Fruit fly (Drosophila melanogaster) whole organism: ENCODE data around the gene mAcon2.

Experiments
- CG8478 ChIP-seq: fragments of >200 bp; optimal IDR thresholded peaks from 2 replicates; lab custom pipeline; 2018; ENCODE audit warnings: inconsistent platforms
- Dll ChIP-seq: fragments of >200 bp; optimal IDR thresholded peaks from 2 replicates; lab custom pipeline; 2017
- EcR ChIP-seq, 2 experiments: fragments of >200 bp; optimal IDR thresholded peaks; 2 replicates each; lab custom pipeline; 2017; ENCODE audit warnings: missing biosample characterization in 2 of 2, missing genetic modification characterization in 2 of 2, missing genetic modification reagents in 2 of 2
- pan ChIP-seq: fragments of >200 bp; optimal IDR thresholded peaks from 2 replicates; lab custom pipeline; 2017
- psq ChIP-seq: fragments of >200 bp; optimal IDR thresholded peaks from 2 replicates; lab custom pipeline; 2017
- usp ChIP-seq: fragments of >200 bp; optimal IDR thresholded peaks from 2 replicates; lab custom pipeline; 2017; ENCODE audit warnings: missing biosample characterization, missing genetic modification characterization, mixed read lengths

Gene mAcon2

DNA sequence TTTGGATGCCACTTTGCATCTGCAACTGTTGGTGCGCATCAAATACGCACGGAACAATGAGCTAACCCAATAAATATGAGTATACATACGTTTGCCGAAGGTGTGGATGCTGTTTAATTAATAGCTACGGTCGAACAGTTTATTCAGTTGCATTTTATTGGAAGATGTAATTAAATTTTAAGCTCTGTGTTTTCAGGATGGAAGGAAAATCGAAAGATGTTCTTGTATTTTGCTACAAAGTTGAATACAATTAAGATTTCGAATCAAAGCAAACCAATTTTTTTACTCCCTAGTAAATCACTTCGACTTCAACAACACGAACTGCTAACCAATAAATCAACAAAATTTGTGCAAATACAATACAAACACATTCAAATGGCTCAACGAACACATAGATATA, at the start of gene mAcon2:
TSS of gene mAcon2 (plus strand) at position 301 of the 400 bp plus-strand sequence.
- no peak for TF ChIP-seq Dll (lab: Kevin White, UChicago)
- TF ChIP-seq EcR (GFP tag; optimal IDR thresholded peaks at IDR 0.05; lab: Kevin White, UChicago): no peak
- TF ChIP-seq pan: no peak
- no peak for TF ChIP-seq psq (lab: Kevin White, UChicago)
- no peak for TF ChIP-seq CG8478
- TF ChIP-seq usp (GFP tag; lab: Kevin White, UChicago): no peak

DNA sequence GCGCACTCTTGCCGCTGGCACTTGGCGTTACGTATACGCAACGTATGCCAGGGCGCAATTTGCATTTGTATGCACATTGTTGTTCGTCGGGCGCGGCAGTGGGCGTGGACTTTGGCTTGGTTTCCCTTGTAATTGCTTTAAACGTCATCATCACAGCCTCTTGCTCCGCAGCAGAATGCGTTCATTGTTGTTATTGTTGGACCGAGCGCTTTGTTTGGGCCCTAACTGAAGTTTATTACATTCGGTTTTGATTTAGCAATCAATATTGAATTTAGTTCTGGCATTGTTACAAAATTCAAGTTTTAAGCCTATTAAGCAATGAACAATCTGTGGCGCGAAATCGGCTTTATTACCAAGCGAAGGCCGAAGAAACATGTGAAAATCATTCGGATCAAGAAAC, 48.9 kb upstream of the mAcon2 start, which contains the start of gene CG43449:
TSS of gene CG43449 (plus strand) at position 301 of the 400 bp plus-strand sequence.
- TF ChIP-seq Dll (lab: Kevin White, UChicago): no peak

DNA sequence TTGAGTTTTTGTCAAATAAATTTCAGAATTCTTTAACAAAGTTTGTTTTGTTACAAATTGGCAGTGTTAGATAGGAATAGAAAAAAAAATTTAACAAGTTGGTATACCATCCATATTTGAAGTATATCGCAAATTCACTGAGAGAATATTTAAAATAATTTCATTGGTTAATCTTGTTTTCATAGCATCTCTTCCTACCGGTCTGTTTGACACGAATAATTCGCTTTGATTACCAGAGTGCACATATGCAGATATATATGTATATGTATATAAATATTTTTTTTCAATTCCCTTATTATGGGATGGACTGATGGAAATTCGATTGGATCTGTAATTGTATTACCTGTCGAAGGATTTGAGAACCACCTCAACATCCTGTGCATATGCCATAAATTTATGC, 21.4 kb upstream of the mAcon2 start, which contains the start of gene SdhCL:
TSS of gene SdhCL (minus strand) at position 101 of the 400 bp plus-strand sequence.
- TF ChIP-seq usp (GFP tag; lab: Kevin White, UChicago) (no peak), CG8478 (no peak), EcR (GFP tag; optimal IDR thresholded peaks at IDR 0.05; lab: Kevin White, UChicago) (no peak), psq (lab: Kevin White, UChicago) (no peak), Dll (lab: Kevin White, UChicago) (no peak), pan (no peak)

DNA sequence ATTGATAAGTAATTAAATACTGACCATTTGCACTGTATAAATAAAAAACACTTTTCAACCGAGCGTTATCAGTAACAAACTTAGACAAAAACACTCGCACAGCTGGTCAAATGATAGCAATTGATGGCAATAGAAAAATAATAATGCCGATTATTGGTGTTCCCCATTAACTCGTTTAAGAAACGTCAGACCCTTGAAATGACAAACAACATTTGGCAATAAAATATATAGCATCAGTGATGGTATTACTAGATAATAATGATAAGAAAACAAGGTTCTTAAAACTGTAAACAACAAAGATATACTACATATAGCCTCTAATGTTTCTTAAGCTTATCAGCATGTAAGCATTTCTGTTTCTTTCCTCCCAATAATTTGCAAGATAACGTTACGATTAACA, 10.6 kb upstream of the mAcon2 start:
- TF ChIP-seq usp (GFP tag; lab: Kevin White, UChicago): no peak
- no peak for TF ChIP-seq EcR (GFP tag; optimal IDR thresholded peaks at IDR 0.05; lab: Kevin White, UChicago)
- no peak for TF ChIP-seq psq (lab: Kevin White, UChicago)
- no peak for TF ChIP-seq pan
- TF ChIP-seq CG8478: no peak
- TF ChIP-seq Dll (lab: Kevin White, UChicago): no peak

DNA sequence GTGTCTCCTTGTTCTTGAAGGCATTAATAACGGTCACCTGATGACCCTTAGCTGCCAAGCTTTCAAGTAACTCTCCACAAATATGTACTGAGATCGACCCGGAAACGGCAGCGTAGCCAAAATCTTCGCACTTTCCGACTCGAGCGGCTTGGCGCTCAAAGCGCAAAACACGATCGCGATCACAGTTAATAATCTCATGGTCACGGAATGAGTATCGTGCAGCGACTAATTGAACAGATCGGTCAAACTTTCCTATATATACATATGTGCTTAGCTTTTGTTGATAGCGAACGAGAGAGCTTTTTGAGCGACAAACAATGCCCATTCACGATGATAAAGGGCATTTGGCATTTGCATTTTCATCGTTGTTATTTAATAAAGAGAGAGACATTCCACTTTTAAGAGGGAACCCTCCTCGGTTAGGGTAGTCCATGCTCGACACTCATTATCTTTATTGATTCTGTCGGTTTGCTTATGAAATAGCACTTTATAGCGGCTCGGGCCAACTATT, 8.8 kb upstream of the mAcon2 start, which contains the start of gene Ugt35C1:
TSS of gene Ugt35C1 (minus strand) at position 213 of the 511 bp plus-strand sequence.
- TF ChIP-seq Dll (lab: Kevin White, UChicago) (no peak), EcR (GFP tag; optimal IDR thresholded peaks at IDR 0.05; lab: Kevin White, UChicago) (no peak), CG8478 (no peak), psq (lab: Kevin White, UChicago) (no peak), pan (no peak), usp (GFP tag; lab: Kevin White, UChicago) (no peak)

DNA sequence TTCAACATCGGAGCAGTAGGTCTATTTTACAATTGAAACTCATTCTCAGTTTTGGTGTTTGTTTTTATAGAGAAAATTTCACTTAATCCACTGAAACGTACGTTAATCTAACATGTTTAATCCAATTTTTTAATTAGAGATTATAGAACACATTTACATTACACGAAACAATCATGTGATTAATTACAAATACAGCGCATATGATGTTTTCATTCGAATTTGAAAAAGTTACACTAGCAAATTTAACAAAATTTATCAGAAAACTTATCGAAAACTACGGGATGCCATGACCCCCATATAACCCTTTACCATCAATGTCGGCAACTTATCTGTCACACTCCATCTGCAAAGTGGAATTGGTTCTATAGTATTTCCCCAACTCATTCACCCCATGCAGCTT, 8.2 kb downstream of the mAcon2 start, which contains the start of gene CheA86a:
TSS of gene CheA86a (minus strand) at position 101 of the 400 bp plus-strand sequence.
- TF ChIP-seq psq (lab: Kevin White, UChicago): no peak

DNA sequence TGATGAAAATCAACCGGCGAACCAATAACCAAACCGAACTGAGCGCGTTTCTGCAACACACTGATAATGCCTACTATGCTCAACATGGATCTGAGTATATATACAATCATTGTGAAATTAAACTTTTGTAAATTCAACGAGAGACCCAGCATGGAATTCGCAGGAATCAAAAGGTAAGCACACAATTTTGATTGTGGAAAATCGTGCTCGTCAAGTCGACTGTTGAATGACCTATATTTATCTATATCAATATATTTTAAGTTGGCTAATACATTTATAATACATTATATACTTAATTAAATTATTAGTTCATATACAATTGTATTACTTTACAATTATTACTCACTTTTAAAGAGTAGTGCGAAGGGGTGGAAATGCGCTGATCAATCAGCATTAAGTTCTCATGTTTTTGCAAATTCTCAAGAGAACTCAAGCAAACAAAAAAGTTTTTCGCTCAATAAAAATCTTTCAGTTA, 16.9 kb downstream of the mAcon2 start, which contains the start of gene Ugt302K1:
TSS of gene Ugt302K1 (minus strand) at position 51 of the 475 bp plus-strand sequence.
- TF ChIP-seq pan (no peak), EcR (GFP tag; optimal IDR thresholded peaks at IDR 0.05; lab: Kevin White, UChicago) (no peak), usp (GFP tag; lab: Kevin White, UChicago) (no peak), psq (lab: Kevin White, UChicago) (no peak), Dll (lab: Kevin White, UChicago) (no peak), CG8478 (no peak)

DNA sequence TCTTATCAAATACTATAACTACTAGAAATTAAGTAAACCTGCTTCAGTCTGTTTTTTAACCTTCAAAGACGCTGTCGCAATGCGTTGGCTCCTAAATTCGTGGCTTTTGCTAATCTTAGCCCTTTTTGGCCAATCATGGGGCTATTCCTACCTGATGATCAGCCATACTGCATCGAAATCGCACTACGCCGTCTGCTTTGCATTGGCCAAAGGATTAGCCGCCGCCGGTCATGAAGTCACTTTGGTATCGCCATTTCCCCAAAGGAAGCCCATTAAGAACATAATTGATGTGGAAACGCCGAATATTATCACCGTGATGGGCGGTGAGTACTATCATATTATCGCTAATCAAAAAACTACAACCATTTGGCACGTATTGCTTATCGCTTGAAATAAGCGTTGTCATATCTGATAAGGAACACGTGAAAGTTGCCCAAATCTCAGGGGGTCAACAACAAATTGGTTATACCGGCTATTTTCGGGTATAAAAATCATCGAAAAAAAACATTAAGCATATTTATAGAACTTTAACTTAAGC, 17.7 kb downstream of the mAcon2 start, which contains the start of gene Ugt302E1:
TSS of gene Ugt302E1 (plus strand) at position 51 of the 538 bp plus-strand sequence.
- no peak for TF ChIP-seq Dll (lab: Kevin White, UChicago)
- TF ChIP-seq usp (GFP tag; lab: Kevin White, UChicago): no peak
- TF ChIP-seq EcR (GFP tag; optimal IDR thresholded peaks at IDR 0.05; lab: Kevin White, UChicago): no peak
- TF ChIP-seq pan: no peak
- no peak for TF ChIP-seq psq (lab: Kevin White, UChicago)
- TF ChIP-seq CG8478: no peak

DNA sequence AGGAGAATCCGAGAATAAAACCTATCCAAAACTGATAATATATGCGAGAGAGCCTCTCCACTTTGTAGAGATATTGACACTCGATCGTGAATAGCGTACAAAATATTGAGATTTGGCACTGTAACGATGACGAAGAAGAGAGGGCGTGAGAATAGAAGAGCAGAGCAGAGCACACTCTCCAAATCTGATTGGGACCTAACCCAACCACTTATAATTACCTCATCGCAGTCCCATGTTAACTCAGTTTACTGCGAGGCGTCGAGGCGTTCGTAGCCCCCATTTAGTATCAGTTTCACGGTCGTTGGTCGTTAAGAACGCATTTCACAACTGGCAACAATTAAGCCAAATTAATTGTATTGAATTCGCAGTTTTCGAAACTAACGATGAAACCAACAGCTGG, 19.9 kb downstream of the mAcon2 start, which contains the start of gene Ugt302C1:
TSS of gene Ugt302C1 (plus strand) at position 241 of the 400 bp plus-strand sequence.
- TF ChIP-seq Dll (lab: Kevin White, UChicago) (peak; percentile 20), psq (lab: Kevin White, UChicago) (no peak)

DNA sequence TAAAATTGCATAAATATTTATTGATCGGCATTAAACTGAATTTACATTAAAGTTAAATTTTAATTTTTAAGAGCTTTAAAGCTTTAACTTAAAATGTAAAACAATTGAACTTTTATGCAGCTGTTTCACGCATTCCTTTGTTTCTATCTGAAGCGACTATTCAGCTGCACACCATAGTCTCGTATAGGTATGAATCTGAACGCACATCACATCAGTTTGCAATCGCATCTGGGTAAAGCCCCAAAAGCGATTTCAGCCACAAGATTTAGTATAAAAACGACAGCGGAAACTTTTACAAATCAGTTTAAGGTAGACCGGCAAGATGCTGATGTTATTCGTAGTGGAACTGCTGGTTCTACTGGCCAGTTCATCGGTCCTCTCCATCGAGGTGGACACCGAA, 23.9 kb downstream of the mAcon2 start, which contains the start of gene CG4757:
TSS of gene CG4757 (plus strand) at position 301 of the 400 bp plus-strand sequence.
- TF ChIP-seq pan (no peak), usp (GFP tag; lab: Kevin White, UChicago) (no peak)

DNA sequence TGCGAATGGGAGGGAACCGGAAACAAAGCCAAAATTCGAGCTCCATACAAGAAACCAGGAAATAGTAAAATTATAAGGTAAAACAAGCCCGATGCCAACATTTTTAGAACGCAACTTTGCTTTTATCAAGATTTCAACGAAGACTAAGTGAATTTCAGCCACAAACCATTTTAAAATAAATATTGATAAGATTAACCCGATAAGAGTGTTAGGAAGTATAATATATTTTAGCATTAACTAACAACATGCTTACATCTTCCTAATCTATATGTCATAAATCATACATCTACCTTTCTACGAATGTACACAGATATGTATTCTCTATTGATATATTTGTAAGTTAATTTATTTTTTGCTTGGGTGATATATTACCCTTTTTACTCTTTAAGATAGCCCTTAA, 29.0 kb downstream of the mAcon2 start, which contains the start of gene Ugt35E1:
TSS of gene Ugt35E1 (minus strand) at position 101 of the 400 bp plus-strand sequence.
- TF ChIP-seq EcR (GFP tag; optimal IDR thresholded peaks at IDR 0.05; lab: Kevin White, UChicago): no peak
- no peak for TF ChIP-seq psq (lab: Kevin White, UChicago)
- TF ChIP-seq pan: no peak
- no peak for TF ChIP-seq Dll (lab: Kevin White, UChicago)
- TF ChIP-seq usp (GFP tag; lab: Kevin White, UChicago): no peak

DNA sequence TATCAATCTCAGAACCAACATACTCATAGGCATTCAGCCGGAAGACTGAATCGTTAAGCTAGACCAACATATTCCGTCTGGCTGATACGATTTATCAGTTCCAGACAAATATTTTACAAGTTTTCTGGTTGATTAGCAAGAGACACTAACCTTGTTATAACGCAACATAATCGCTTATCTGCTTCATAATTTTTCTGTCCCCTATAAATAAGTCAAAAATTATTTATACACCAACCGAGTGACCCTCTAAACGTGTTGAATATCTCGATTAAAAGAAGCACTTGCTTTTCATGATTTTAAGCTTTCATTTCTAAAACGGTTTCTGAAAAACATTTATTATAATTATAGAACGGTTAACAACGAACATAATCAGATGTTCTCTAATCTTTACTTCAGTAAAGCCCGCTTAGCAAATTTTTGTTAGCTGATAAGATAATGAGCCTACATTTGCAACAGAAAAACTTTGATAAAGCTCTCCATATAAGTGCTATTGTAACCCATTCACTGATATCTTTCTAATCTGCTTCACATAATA, 31.0 kb downstream of the mAcon2 start, which contains the start of gene Ugt35E2:
TSS of gene Ugt35E2 (minus strand) at position 51 of the 535 bp plus-strand sequence.
- no peak for TF ChIP-seq pan
- TF ChIP-seq psq (lab: Kevin White, UChicago): no peak
- TF ChIP-seq EcR (GFP tag; optimal IDR thresholded peaks at IDR 0.05; lab: Kevin White, UChicago): no peak
